Worm (Caenorhabditis elegans) whole organism, early embryonic: ENCODE results near the gene Y43F8B.15.

ENCODE experiments used
- B0310.2 ChIP-seq: sonication (generic microtip); optimal IDR thresholded peaks from 2 replicates; lab custom pipeline; 2016; ENCODE audit warnings: mild to moderate bottlenecking, missing genetic modification characterization, missing compliant biosample characterization
- F13C5.2 ChIP-seq: sonication (generic microtip); optimal IDR thresholded peaks from 2 replicates; lab custom pipeline; 2017; ENCODE audit warnings: mild to moderate bottlenecking, missing genetic modification characterization, inconsistent platforms, missing compliant biosample characterization
- aly-1 ChIP-seq: sonication (generic microtip); optimal IDR thresholded peaks from 2 replicates; lab custom pipeline; 2016; ENCODE audit warnings: missing genetic modification characterization, missing compliant biosample characterization
- ama-1 ChIP-seq: fragments of 150-350 bp; optimal IDR thresholded peaks from 2 replicates; lab custom pipeline; 2014
- ceh-13 ChIP-seq: fragments of 200-800 bp; sonication (Bioruptor generic); optimal IDR thresholded peaks from 2 replicates; lab custom pipeline; 2018; ENCODE audit warnings: mild to moderate bottlenecking, missing genetic modification characterization, missing compliant biosample characterization
- ceh-36 ChIP-seq: sonication (generic microtip); optimal IDR thresholded peaks from 2 replicates; lab custom pipeline; 2016; ENCODE audit warnings: missing genetic modification characterization, inconsistent platforms, missing compliant biosample characterization
- ets-7 ChIP-seq: sonication (generic microtip); optimal IDR thresholded peaks from 2 replicates; lab custom pipeline; 2016; ENCODE audit warnings: missing genotype, missing genetic modification characterization, missing compliant biosample characterization
- flt-1 ChIP-seq: fragments of 200-800 bp; sonication (Bioruptor generic); IDR thresholded peaks from 2 replicates; pipeline ENCODE4 v1.3.6; 2022; ENCODE audit warnings: missing genetic modification characterization, missing compliant biosample characterization
- hmbx-1 ChIP-seq: sonication (generic microtip); optimal IDR thresholded peaks from 2 replicates; lab custom pipeline; 2016; ENCODE audit warnings: mild to moderate bottlenecking, missing genetic modification characterization, missing compliant biosample characterization
- hmg-4 ChIP-seq: fragments of 200-800 bp; sonication (Bioruptor generic); optimal IDR thresholded peaks from 2 replicates; lab custom pipeline; 2018; ENCODE audit warnings: mild to moderate bottlenecking, missing genetic modification characterization, missing compliant biosample characterization
- hnd-1 ChIP-seq: sonication (generic microtip); optimal IDR thresholded peaks from 2 replicates; lab custom pipeline; 2016; ENCODE audit warnings: missing genetic modification characterization, missing compliant biosample characterization
- pes-1 ChIP-seq: fragments of 200-800 bp; sonication (Bioruptor generic); IDR thresholded peaks from 2 replicates; pipeline ENCODE4 v1.3.6; 2022; ENCODE audit warnings: missing genetic modification reagents, missing genetic modification characterization, missing compliant biosample characterization
- scrt-1 ChIP-seq: fragments of 200-800 bp; sonication (Bioruptor generic); IDR thresholded peaks from 2 replicates; pipeline ENCODE4 v1.3.6; 2022; ENCODE audit warnings: missing genetic modification characterization, missing compliant biosample characterization
- sea-1 ChIP-seq: fragments of 200-800 bp; sonication (Bioruptor generic); conservative IDR thresholded peaks from 2 replicates; pipeline ENCODE4 v1.3.6; 2022; ENCODE audit warnings: missing genetic modification characterization, missing compliant biosample characterization
- tbx-11 ChIP-seq: fragments of 200-800 bp; sonication (Bioruptor generic); IDR thresholded peaks from 2 replicates; pipeline ENCODE4 v1.3.6; 2022; ENCODE audit warnings: missing genetic modification characterization, missing compliant biosample characterization
- tbx-37 ChIP-seq: fragments of 200-800 bp; sonication (Bioruptor generic); conservative IDR thresholded peaks from 2 replicates; pipeline ENCODE4 v1.3.6; 2022; ENCODE audit warnings: missing genetic modification reagents, missing genetic modification characterization, missing compliant biosample characterization
- tra-4 ChIP-seq: sonication (generic microtip); optimal IDR thresholded peaks from 2 replicates; lab custom pipeline; 2017; ENCODE audit warnings: missing genetic modification characterization, missing compliant biosample characterization

The Y43F8B.15 gene

DNA sequence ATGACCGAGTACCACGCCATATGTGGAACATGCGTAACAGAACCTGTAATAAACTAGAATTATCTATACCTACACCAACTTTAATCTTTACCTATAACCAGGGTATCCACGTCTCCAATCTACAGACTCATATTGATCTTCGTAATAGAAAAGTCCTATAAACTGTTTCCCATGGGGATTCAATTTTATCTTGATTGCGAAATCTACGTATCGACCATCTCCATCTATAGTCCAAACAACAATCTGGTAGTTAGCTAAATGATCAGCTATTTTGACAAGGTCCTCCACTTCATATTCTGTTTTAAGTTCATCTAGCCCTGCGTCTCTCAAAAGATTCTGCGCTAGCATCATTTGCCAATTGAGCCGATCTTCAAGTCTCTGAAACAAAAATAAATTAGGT, 32.3 kb downstream of the Y43F8B.15 start:
- TF ChIP-seq hmg-4 (no peak), ceh-13 (GFP tag; lab: Kevin White, UChicago) (no peak), sea-1 (no peak), pes-1 (GFP tag; lab: Robert Waterston, UW) (no peak), ceh-36 (tag; lab: Kevin White, UChicago) (no peak), hmbx-1 (no peak), hnd-1 (tag; lab: Kevin White, UChicago) (no peak), tbx-37 (GFP tag; lab: Robert Waterston, UW) (no peak), tbx-11 (GFP tag; lab: Robert Waterston, UW) (no peak), B0310.2 (tag; lab: Kevin White, UChicago) (no peak), scrt-1 (GFP tag; lab: Robert Waterston, UW) (no peak), ama-1 (lab: Kevin White, UChicago) (no peak), aly-1 (tag; lab: Kevin White, UChicago) (no peak), tra-4 (no peak), F13C5.2 (tag; lab: Kevin White, UChicago) (no peak)

DNA sequence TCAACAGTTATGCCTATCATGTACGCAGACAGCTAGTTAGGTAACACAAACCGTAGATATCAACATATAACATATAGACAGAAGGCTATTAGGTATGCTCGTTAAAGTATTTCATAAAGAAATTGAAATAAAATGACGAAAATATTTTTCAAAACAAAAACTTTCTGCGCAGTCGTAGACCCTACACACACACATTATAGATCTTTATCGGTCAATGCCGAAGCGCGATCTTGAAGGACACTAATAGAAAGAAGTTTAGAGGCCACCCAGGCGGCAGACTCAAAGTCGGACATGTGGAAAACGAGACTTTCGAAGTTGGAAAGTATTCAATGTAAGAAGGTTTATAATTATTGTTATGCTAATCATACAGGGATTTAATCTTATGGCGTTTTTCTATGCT, 33.0 kb downstream of the Y43F8B.15 start:
- TF ChIP-seq ceh-13 (GFP tag; lab: Kevin White, UChicago), result no peak
- TF ChIP-seq F13C5.2 (tag; lab: Kevin White, UChicago), result no peak
- no peak for TF ChIP-seq hmbx-1
- no peak for TF ChIP-seq ceh-36 (tag; lab: Kevin White, UChicago)
- no peak for TF ChIP-seq flt-1
- TF ChIP-seq B0310.2 (tag; lab: Kevin White, UChicago), result no peak
- TF ChIP-seq tra-4, result no peak
- TF ChIP-seq scrt-1 (GFP tag; lab: Robert Waterston, UW), result no peak
- TF ChIP-seq ets-7, result no peak
- no peak for TF ChIP-seq hmg-4

DNA sequence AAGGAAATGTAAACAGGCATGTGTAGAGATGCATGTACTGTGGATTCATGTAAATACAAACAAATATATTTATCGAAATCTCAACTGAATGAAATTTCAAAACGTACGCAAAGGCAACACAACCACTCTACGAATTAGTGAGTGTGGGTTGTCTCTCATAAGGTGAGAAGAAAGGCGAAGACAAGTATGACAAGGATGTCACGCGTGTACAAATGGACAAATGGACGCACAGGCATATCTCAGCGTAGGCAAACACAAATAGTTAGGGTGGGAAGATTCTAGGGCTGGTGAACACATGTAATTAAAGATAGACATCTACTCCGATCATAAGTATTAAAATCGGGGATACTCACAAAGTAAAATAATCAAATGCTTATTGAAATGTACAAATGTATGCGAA, 33.8 kb downstream of the Y43F8B.15 start:
- no peak for TF ChIP-seq hnd-1 (tag; lab: Kevin White, UChicago)
- TF ChIP-seq pes-1 (GFP tag; lab: Robert Waterston, UW), result no peak
- no peak for TF ChIP-seq tbx-11 (GFP tag; lab: Robert Waterston, UW)
- no peak for TF ChIP-seq hmg-4
- TF ChIP-seq ets-7, result no peak
- no peak for TF ChIP-seq scrt-1 (GFP tag; lab: Robert Waterston, UW)
- TF ChIP-seq ama-1 (lab: Kevin White, UChicago), result no peak
- TF ChIP-seq tbx-37 (GFP tag; lab: Robert Waterston, UW), result no peak
- TF ChIP-seq aly-1 (tag; lab: Kevin White, UChicago), result no peak
- TF ChIP-seq ceh-13 (GFP tag; lab: Kevin White, UChicago), result no peak
- no peak for TF ChIP-seq flt-1
- TF ChIP-seq ceh-36 (tag; lab: Kevin White, UChicago), result no peak
- no peak for TF ChIP-seq F13C5.2 (tag; lab: Kevin White, UChicago)
- no peak for TF ChIP-seq sea-1
- no peak for TF ChIP-seq B0310.2 (tag; lab: Kevin White, UChicago)
- no peak for TF ChIP-seq hmbx-1
- TF ChIP-seq tra-4, result no peak

DNA sequence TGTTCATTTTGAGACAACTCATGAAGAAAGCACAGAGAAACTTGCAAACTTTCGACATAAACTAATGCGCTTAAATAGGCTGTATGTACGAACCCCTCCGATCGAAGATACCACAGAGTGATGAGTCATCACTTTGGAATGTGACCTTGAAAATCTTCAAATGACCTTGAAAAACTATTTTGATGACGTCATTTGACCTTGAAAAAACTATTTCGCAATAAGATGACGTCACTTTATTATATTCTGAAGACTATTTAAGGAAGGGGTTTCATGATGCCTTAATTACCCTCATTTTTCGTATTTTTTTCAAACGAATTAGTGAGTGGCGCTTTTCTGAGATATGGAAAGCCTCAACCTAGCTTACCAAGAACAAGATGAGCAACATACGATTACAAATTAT, 40.8 kb downstream of the Y43F8B.15 start, which contains the start of gene C25F9.2:
C25F9.2 (plus strand) TSS at position 341 of the 400 bp plus-strand sequence.
- TF ChIP-seq hmbx-1 (no peak), hmg-4 (no peak), B0310.2 (tag; lab: Kevin White, UChicago) (no peak), tbx-37 (GFP tag; lab: Robert Waterston, UW) (no peak), flt-1 (no peak), scrt-1 (GFP tag; lab: Robert Waterston, UW) (no peak), tra-4 (no peak), ceh-13 (GFP tag; lab: Kevin White, UChicago) (no peak), ets-7 (no peak), F13C5.2 (tag; lab: Kevin White, UChicago) (no peak), tbx-11 (GFP tag; lab: Robert Waterston, UW) (no peak)

DNA sequence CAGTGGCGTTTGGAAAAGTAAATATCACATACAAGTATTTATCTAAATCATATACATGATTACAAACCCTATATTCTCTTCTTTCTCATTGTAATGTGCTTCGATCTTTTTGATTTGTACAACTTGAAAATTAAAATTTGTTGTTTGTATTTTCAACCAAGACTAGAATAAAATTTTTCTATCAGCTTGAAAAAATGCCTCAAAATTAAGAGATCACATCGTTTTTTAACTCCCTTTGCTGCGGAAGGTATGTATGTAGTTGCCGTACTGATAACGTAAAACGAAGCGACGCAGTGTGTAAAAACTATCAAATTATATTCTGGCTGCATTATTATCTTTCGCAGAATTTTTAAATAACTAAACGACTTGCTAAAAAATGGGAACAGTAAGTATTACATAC, 44.1 kb downstream of the Y43F8B.15 start, which contains the start of gene C25F9.15:
C25F9.15 (plus strand) TSS at position 301 of the 400 bp plus-strand sequence.
- TF ChIP-seq ceh-36 (tag; lab: Kevin White, UChicago), result no peak
- no peak for TF ChIP-seq ama-1 (lab: Kevin White, UChicago)
- TF ChIP-seq hnd-1 (tag; lab: Kevin White, UChicago), result no peak
- TF ChIP-seq tbx-11 (GFP tag; lab: Robert Waterston, UW), result no peak
- no peak for TF ChIP-seq B0310.2 (tag; lab: Kevin White, UChicago)
- TF ChIP-seq F13C5.2 (tag; lab: Kevin White, UChicago), result no peak

DNA sequence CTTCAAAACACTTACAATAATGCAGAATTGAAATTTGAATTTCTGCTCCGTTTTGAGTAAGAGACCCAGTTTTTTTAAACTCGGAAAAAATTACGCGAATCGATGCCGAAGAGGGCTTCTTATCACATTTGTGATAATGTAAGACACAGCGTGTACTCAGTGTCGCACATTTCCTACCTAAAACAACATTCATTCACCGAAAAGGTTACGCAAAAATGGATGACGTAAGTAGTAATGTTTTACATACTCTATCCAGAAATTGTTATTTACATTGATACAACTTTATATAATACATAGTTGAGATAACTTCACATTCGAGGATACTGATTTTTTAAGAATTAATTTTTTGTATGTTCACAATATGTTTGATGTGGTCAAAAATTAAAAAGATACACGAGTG, 45.4 kb downstream of the Y43F8B.15 start, which contains the start of the genes C25F9.4 and C25F9.9:
C25F9.4 (minus strand) TSS at position 101 of the 400 bp plus-strand sequence.
C25F9.9 (plus strand) TSS at position 137 of the 400 bp plus-strand sequence.
- no peak for TF ChIP-seq tbx-37 (GFP tag; lab: Robert Waterston, UW)
- TF ChIP-seq pes-1 (GFP tag; lab: Robert Waterston, UW), result no peak
- TF ChIP-seq hnd-1 (tag; lab: Kevin White, UChicago), result no peak
- no peak for TF ChIP-seq flt-1
- TF ChIP-seq F13C5.2 (tag; lab: Kevin White, UChicago), result no peak
- TF ChIP-seq tbx-11 (GFP tag; lab: Robert Waterston, UW), result no peak
- TF ChIP-seq ets-7, result no peak
- no peak for TF ChIP-seq scrt-1 (GFP tag; lab: Robert Waterston, UW)
- TF ChIP-seq hmg-4, result no peak
- TF ChIP-seq ama-1 (lab: Kevin White, UChicago), result no peak
- TF ChIP-seq B0310.2 (tag; lab: Kevin White, UChicago), result no peak
- no peak for TF ChIP-seq ceh-13 (GFP tag; lab: Kevin White, UChicago)
- no peak for TF ChIP-seq sea-1
- no peak for TF ChIP-seq hmbx-1
- TF ChIP-seq aly-1 (tag; lab: Kevin White, UChicago), result no peak
- no peak for TF ChIP-seq ceh-36 (tag; lab: Kevin White, UChicago)

DNA sequence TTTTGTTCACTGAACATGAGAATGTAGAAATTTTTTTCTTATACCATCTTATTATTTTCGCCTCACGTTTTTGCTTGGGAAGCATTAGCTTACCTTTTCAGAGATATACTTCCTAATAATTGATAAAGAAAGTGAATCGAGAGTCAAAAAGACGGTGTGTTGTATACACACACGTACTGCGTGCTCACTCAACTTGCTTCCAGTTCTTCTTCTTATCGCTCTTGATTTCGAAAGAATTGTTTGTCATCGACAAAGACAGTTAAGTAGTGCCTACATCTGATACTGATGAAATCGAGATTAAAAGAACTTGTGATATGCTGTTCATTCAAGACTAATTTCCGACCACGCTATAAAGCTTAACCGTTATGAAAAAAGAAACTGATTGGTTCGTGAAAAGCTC, 51.3 kb downstream of the Y43F8B.15 start, which contains the start of gene C25F9.5:
C25F9.5 (minus strand) TSS at position 195 of the 400 bp plus-strand sequence.
- TF ChIP-seq pes-1 (GFP tag; lab: Robert Waterston, UW) (no peak), ets-7 (no peak), scrt-1 (GFP tag; lab: Robert Waterston, UW) (no peak), B0310.2 (tag; lab: Kevin White, UChicago) (no peak), hmbx-1 (no peak), aly-1 (tag; lab: Kevin White, UChicago) (no peak), hmg-4 (no peak), ceh-13 (GFP tag; lab: Kevin White, UChicago) (no peak), F13C5.2 (tag; lab: Kevin White, UChicago) (no peak), tbx-11 (GFP tag; lab: Robert Waterston, UW) (no peak), tra-4 (no peak), hnd-1 (tag; lab: Kevin White, UChicago) (no peak), flt-1 (no peak), ceh-36 (tag; lab: Kevin White, UChicago) (no peak), sea-1 (no peak), tbx-37 (GFP tag; lab: Robert Waterston, UW) (no peak), ama-1 (lab: Kevin White, UChicago) (no peak)
